Fruit fly (Drosophila melanogaster): Measurements from ENCODE around the gene t.

The t gene

dm6 chrX:9267598-9267997, 44.5 kb upstream of the t start, which contains the start of gene Erk7:
Gene Erk7, minus strand, starts transcription at chrX:9267698.
- TF ChIP-seq CG14965 (GFP tag; optimal IDR thresholded peaks at IDR 0.05; ENCODE audit: borderline replicate concordance) (no peak), CG14667 (GFP tag; IDR thresholded peaks at IDR 0.05) (no peak), p53 (GFP tag; optimal IDR thresholded peaks at IDR 0.05) (no peak), pita (GFP tag; optimal IDR thresholded peaks at IDR 0.05) (no peak), CG30403 (GFP tag; optimal IDR thresholded peaks at IDR 0.05) (no peak), gsb-n (tag; optimal IDR thresholded peaks at IDR 0.05) (no peak), Hey (tag; optimal IDR thresholded peaks at IDR 0.05) (no peak), CG13123 (GFP tag; optimal IDR thresholded peaks at IDR 0.05) (no peak), CG31388 (GFP tag; optimal IDR thresholded peaks at IDR 0.05) (no peak), zfh1 (GFP tag; IDR thresholded peaks at IDR 0.05) (no peak), fru (optimal IDR thresholded peaks at IDR 0.05) (no peak), CG6791 (GFP tag; IDR thresholded peaks at IDR 0.05; ENCODE audit: partially characterized antibody) (no peak), CG9876 (GFP tag; optimal IDR thresholded peaks at IDR 0.05) (no peak), B-H2 (GFP tag; optimal IDR thresholded peaks at IDR 0.05) (no peak), BtbVII (GFP tag; optimal IDR thresholded peaks at IDR 0.05) (no peak), CoRest (tag; optimal IDR thresholded peaks at IDR 0.05) (no peak), Fer1 (GFP tag; optimal IDR thresholded peaks at IDR 0.05) (no peak)

DNA sequence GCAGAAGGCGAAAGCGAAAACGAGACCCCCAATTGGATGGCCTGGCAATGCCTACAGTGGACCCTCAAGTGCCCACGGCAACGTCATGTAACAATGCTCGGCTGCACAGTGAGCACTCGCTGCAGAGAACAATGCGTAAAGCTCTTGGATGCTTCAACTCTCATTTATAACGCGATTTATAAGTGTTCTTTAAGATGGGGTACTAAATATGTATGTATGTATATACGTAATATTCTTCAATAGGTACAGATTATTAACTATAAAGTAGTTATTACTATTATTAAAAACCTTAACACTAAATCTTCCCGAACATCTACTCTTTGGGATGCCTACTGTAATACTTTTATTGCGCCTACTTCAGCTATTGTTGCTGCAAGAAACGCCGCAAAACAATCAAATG, 43.0 kb upstream of the t start:
- TF ChIP-seq sna (GFP tag; IDR thresholded peaks at IDR 0.05; ENCODE audit: partially characterized antibody) (no peak), grau (tag; optimal IDR thresholded peaks at IDR 0.05) (peak; percentile 69), CG6689 (GFP tag; IDR thresholded peaks at IDR 0.05) (0 out of 2 replicates have a peak, but pooled peaks have one; percentile 21), CG31365 (tag; optimal IDR thresholded peaks at IDR 0.05) (no peak), onecut (GFP tag; IDR thresholded peaks at IDR 0.05) (no peak), row (GFP tag; IDR thresholded peaks at IDR 0.05) (peak; percentile 33; the same call in 2 of the 3 replicates), Med (GFP tag) (peak; percentile 24), Drgx (GFP tag; IDR thresholded peaks at IDR 0.05) (peak; percentile 23; the same call in 1 of the 2 replicates), Ets65A (GFP tag) (peak; percentile 5)

dm6 chrX:9255964-9256520, 33.0 kb upstream of the t start, which contains the start of gene ric8a:
Gene ric8a, plus strand, starts transcription at chrX:9256168.
- TF ChIP-seq lilli (GFP tag; optimal IDR thresholded peaks at IDR 0.05) (peak; percentile 21), ato (GFP tag; IDR thresholded peaks at IDR 0.05; ENCODE audit: partially characterized antibody) (peak; percentile 68), Dp (GFP tag; optimal IDR thresholded peaks at IDR 0.05) (peak; percentile 30), Sox100B (GFP tag; optimal IDR thresholded peaks at IDR 0.05) (no peak), stwl (tag; optimal IDR thresholded peaks at IDR 0.05) (peak; percentile 52), mld (GFP tag; IDR thresholded peaks at IDR 0.05; ENCODE audit: partially characterized antibody) (peak; percentile 65; the same call in 2 of the 3 replicates), CG6813 (GFP tag; optimal IDR thresholded peaks at IDR 0.05) (no peak), CG13287 (GFP tag; IDR thresholded peaks at IDR 0.05; ENCODE audit: partially characterized antibody) (peak; percentile 81), CG33557 (GFP tag; optimal IDR thresholded peaks at IDR 0.05) (no peak), CoRest (tag; optimal IDR thresholded peaks at IDR 0.05) (peak; percentile 36), Doc3 (GFP tag; IDR thresholded peaks at IDR 0.05; ENCODE audit: partially characterized antibody) (peak; percentile 55), bbx (GFP tag; IDR thresholded peaks at IDR 0.05; ENCODE audit: partially characterized antibody) (peak; percentile 77), CG14860 (GFP tag; IDR thresholded peaks at IDR 0.05; ENCODE audit: partially characterized antibody) (peak; percentile 64; the same call in 2 of the 3 replicates), CG15514 (GFP tag; optimal IDR thresholded peaks at IDR 0.05) (peak; percentile 37), nerfin-2 (GFP tag; IDR thresholded peaks at IDR 0.05; ENCODE audit: partially characterized antibody) (peak; percentile 52; the same call in 1 of the 2 replicates), amos (GFP tag; IDR thresholded peaks at IDR 0.05; ENCODE audit: partially characterized antibody) (peak; percentile 85), Dek (tag; optimal IDR thresholded peaks at IDR 0.05) (peak; percentile 26), zen (tag; optimal IDR thresholded peaks at IDR 0.05) (peak; percentile 68), CG10366 (GFP tag; IDR thresholded peaks at IDR 0.05) (no peak), HLH4C (GFP tag; IDR thresholded peaks at IDR 0.05; ENCODE audit: partially characterized antibody) (peak; percentile 76), prd (optimal IDR thresholded peaks at IDR 0.05) (no peak), prd (GFP tag; IDR thresholded peaks at IDR 0.05) (no peak), sens (GFP tag) (peak; percentile 83)

All from whole organism, embryonic.